Worm (Caenorhabditis elegans): ENCODE results near the gene srj-13.

DNA sequence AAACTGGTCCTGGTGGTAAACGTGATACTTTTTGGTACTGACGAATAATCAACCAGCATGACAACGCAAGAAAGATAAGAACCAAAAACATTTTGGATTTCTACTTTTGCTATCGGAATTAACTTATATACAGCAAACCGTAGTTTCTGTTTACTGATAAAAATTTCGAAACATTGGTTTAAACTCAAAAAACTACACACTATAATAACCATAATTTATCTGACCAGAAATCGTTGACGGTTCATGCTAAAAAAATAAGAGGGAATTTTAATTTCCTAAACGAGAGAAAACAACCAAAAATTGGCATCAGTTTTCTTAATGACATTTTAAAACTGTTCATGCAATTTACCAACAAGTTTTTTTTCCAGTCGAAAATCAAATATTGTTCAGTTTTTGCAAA lies 40.8 kb upstream of the srj-13 start, which contains the start of gene cyp-35A1:
- TF ChIP-seq nhr-11 (tag; optimal IDR thresholded peaks at IDR 0.05) (no peak), fkh-10 (GFP tag; optimal IDR thresholded peaks at IDR 0.05) (no peak), php-3 (GFP tag; IDR thresholded peaks at IDR 0.05) (no peak), ama-1 (optimal IDR thresholded peaks at IDR 0.05) (no peak), dve-1 (tag; optimal IDR thresholded peaks at IDR 0.05; ENCODE audit: insufficient read depth) (no peak), nhr-28 (tag; optimal IDR thresholded peaks at IDR 0.05) (no peak), F49E8.2 (tag; optimal IDR thresholded peaks at IDR 0.05; ENCODE audit: borderline replicate concordance) (no peak)

Data from whole organism, L4 larva.